Fruit fly (Drosophila melanogaster) whole organism, prepupa: ENCODE results near the gene Gld.

Source experiments
- Blimp-1 ChIP-seq: fragments of 200-800 bp; sonication (Bioruptor generic); optimal IDR thresholded peaks from 3 replicates; lab custom pipeline; 2017; ENCODE audit warnings: missing biosample characterization, missing genetic modification characterization, mild to moderate bottlenecking, moderate library complexity, missing genetic modification reagents
- CG10669 ChIP-seq: fragments of 200-800 bp; sonication (Bioruptor generic); optimal IDR thresholded peaks from 3 replicates; lab custom pipeline; 2018; ENCODE audit warnings: missing biosample characterization, mild to moderate bottlenecking, missing genetic modification characterization, moderate library complexity
- CG11762 ChIP-seq: fragments of 200-800 bp; sonication (Bioruptor generic); optimal IDR thresholded peaks from 3 replicates; lab custom pipeline; 2016; ENCODE audit warnings: missing biosample characterization, missing genetic modification characterization; ENCODE audit not compliant: insufficient read depth
- CG11902 ChIP-seq: fragments of 200-800 bp; sonication (Bioruptor generic); optimal IDR thresholded peaks from 3 replicates; lab custom pipeline; 2016; ENCODE audit warnings: missing biosample characterization, missing genetic modification characterization
- CG15336 ChIP-seq: fragments of 200-800 bp; sonication (Bioruptor generic); IDR thresholded peaks from 2 replicates; pipeline ENCODE4 v1.3.6; 2022; ENCODE audit warnings: missing biosample characterization, missing genetic modification characterization
- CG1621 ChIP-seq: fragments of 200-800 bp; sonication (Bioruptor generic); optimal IDR thresholded peaks from 3 replicates; lab custom pipeline; 2018; ENCODE audit warnings: missing biosample characterization, mild to moderate bottlenecking, missing genetic modification characterization
- CG3032 ChIP-seq: fragments of 200-800 bp; optimal IDR thresholded peaks from 2 replicates; lab custom pipeline; 2019; ENCODE audit warnings: missing biosample characterization, mild to moderate bottlenecking, missing genetic modification characterization, moderate library complexity
- CG31627 ChIP-seq: fragments of 200-800 bp; sonication (Bioruptor generic); optimal IDR thresholded peaks from 3 replicates; lab custom pipeline; 2016; ENCODE audit warnings: missing biosample characterization, missing genetic modification characterization
- CG32006 ChIP-seq: fragments of 200-800 bp; sonication (Bioruptor generic); optimal IDR thresholded peaks from 3 replicates; lab custom pipeline; 2017; ENCODE audit warnings: missing biosample characterization, mild to moderate bottlenecking, missing genetic modification characterization
- CG3919 ChIP-seq: fragments of 200-800 bp; sonication (Bioruptor generic); optimal IDR thresholded peaks from 3 replicates; lab custom pipeline; 2016; ENCODE audit warnings: missing biosample characterization, missing genetic modification characterization
- CG4318 ChIP-seq: fragments of 200-800 bp; sonication (Bioruptor generic); optimal IDR thresholded peaks from 3 replicates; lab custom pipeline; 2017; ENCODE audit warnings: missing biosample characterization, mild to moderate bottlenecking, missing genetic modification characterization
- CG6163 ChIP-seq: fragments of 200-800 bp; sonication (Bioruptor generic); IDR thresholded peaks from 3 replicates; pipeline ENCODE4 v1.3.6; 2022; ENCODE audit warnings: missing biosample characterization, missing genetic modification characterization
- CG6792 ChIP-seq: fragments of 200-800 bp; sonication (Bioruptor generic); optimal IDR thresholded peaks from 3 replicates; lab custom pipeline; 2016; ENCODE audit warnings: missing biosample characterization, missing genetic modification characterization
- CG6808 ChIP-seq: fragments of 200-800 bp; sonication (Bioruptor generic); optimal IDR thresholded peaks from 3 replicates; lab custom pipeline; 2017; ENCODE audit warnings: missing biosample characterization, missing genetic modification characterization, mild to moderate bottlenecking, moderate library complexity, missing genetic modification reagents
- CG7368 ChIP-seq: fragments of 200-800 bp; sonication (Bioruptor generic); optimal IDR thresholded peaks from 3 replicates; lab custom pipeline; 2016; ENCODE audit warnings: missing biosample characterization, missing genetic modification characterization
- CG9139 ChIP-seq: fragments of 200-800 bp; sonication (Bioruptor generic); optimal IDR thresholded peaks from 3 replicates; lab custom pipeline; 2017; ENCODE audit warnings: missing biosample characterization, mild to moderate bottlenecking, missing genetic modification characterization
- Eip78C ChIP-seq: fragments of 200-800 bp; sonication (Bioruptor generic); peaks from one replicate; lab custom pipeline; 2016; ENCODE audit warnings: missing biosample characterization, missing genetic modification characterization
- Ets21C ChIP-seq: fragments of 200-800 bp; sonication (Bioruptor generic); optimal IDR thresholded peaks from 3 replicates; lab custom pipeline; 2016; ENCODE audit warnings: missing biosample characterization, missing genetic modification characterization
- Gug ChIP-seq: fragments of 200-800 bp; sonication (Bioruptor generic); IDR thresholded peaks from 2 replicates; pipeline ENCODE4 v1.3.6; 2022; ENCODE audit warnings: missing biosample characterization, missing genetic modification characterization
- Hr38 ChIP-seq: sonication (Bioruptor generic); optimal IDR thresholded peaks from 2 replicates; lab custom pipeline; 2016; ENCODE audit warnings: missing biosample characterization, missing genetic modification characterization
- Hr39 ChIP-seq: fragments of 200-800 bp; sonication (Bioruptor generic); optimal IDR thresholded peaks from 2 replicates; lab custom pipeline; 2016; ENCODE audit warnings: missing biosample characterization, missing genetic modification characterization
- Met ChIP-seq: fragments of 200-800 bp; sonication (Bioruptor generic); optimal IDR thresholded peaks from 3 replicates; lab custom pipeline; 2016; ENCODE audit warnings: missing biosample characterization, missing genetic modification characterization
- OdsH ChIP-seq: fragments of 200-800 bp; sonication (Bioruptor generic); optimal IDR thresholded peaks from 3 replicates; lab custom pipeline; 2016; ENCODE audit warnings: missing biosample characterization, missing genetic modification characterization
- Smox ChIP-seq: fragments of 200-800 bp; sonication (Bioruptor generic); optimal IDR thresholded peaks from 3 replicates; lab custom pipeline; 2016; ENCODE audit warnings: missing biosample characterization, missing genetic modification characterization
- Sox102F ChIP-seq: fragments of 200-800 bp; sonication (Bioruptor generic); optimal IDR thresholded peaks from 2 replicates; lab custom pipeline; 2016; ENCODE audit warnings: missing biosample characterization, mild to moderate bottlenecking, missing genetic modification characterization
- Sox15 ChIP-seq: fragments of 200-800 bp; sonication (Bioruptor generic); optimal IDR thresholded peaks from 3 replicates; lab custom pipeline; 2016; ENCODE audit warnings: missing biosample characterization, missing genetic modification characterization
- dac ChIP-seq: fragments of 200-800 bp; sonication (Bioruptor generic); optimal IDR thresholded peaks from 2 replicates; lab custom pipeline; 2017; ENCODE audit warnings: missing biosample characterization, mild to moderate bottlenecking, missing genetic modification characterization
- dsx ChIP-seq: fragments of 200-800 bp; optimal IDR thresholded peaks from 3 replicates; lab custom pipeline; 2019; ENCODE audit warnings: missing biosample characterization, mild to moderate bottlenecking, missing genetic modification characterization, moderate library complexity; ENCODE audit not compliant: poor library complexity, severe bottlenecking
- eg ChIP-seq: fragments of 200-800 bp; sonication (Bioruptor generic); IDR thresholded peaks from 3 replicates; pipeline ENCODE4 v1.3.6; 2022; ENCODE audit warnings: missing biosample characterization, missing genetic modification characterization
- esn ChIP-seq: fragments of 200-800 bp; sonication (Bioruptor generic); optimal IDR thresholded peaks from 2 replicates; lab custom pipeline; 2016; ENCODE audit warnings: missing biosample characterization, mild to moderate bottlenecking, missing genetic modification characterization, moderate library complexity
- fd59A ChIP-seq: fragments of 200-800 bp; sonication (Bioruptor generic); optimal IDR thresholded peaks from 2 replicates; lab custom pipeline; 2017; ENCODE audit warnings: missing biosample characterization, mild to moderate bottlenecking, missing genetic modification characterization, missing genetic modification reagents
- fd85E ChIP-seq: fragments of 200-800 bp; sonication (Bioruptor generic); optimal IDR thresholded peaks from 3 replicates; lab custom pipeline; 2016; ENCODE audit warnings: missing biosample characterization, missing genetic modification characterization
- fkh ChIP-seq: fragments of 200-800 bp; sonication (Bioruptor generic); optimal IDR thresholded peaks from 3 replicates; lab custom pipeline; 2017; ENCODE audit warnings: missing biosample characterization, mild to moderate bottlenecking, missing genetic modification characterization, moderate library complexity
- net ChIP-seq: fragments of 200-800 bp; sonication (Bioruptor generic); optimal IDR thresholded peaks from 3 replicates; lab custom pipeline; 2016; ENCODE audit warnings: missing biosample characterization, missing genetic modification characterization
- pdm3 ChIP-seq: fragments of 200-800 bp; sonication (Bioruptor generic); optimal IDR thresholded peaks from 3 replicates; lab custom pipeline; 2016; ENCODE audit warnings: missing biosample characterization, missing genetic modification characterization
- salr ChIP-seq, 2 experiments: fragments of 200-800 bp; sonication (Bioruptor generic); optimal IDR thresholded peaks; 3 replicates each; lab custom pipeline; 2016 to 2018; ENCODE audit warnings: missing biosample characterization in 2 of 2, missing genetic modification characterization in 2 of 2, mild to moderate bottlenecking in 1 of 2
- ss ChIP-seq, 2 experiments: fragments of 200-800 bp; sonication (Bioruptor generic); optimal IDR thresholded peaks; 2 replicates in 1 of 2; 3 replicates in 1 of 2; lab custom pipeline; 2017 to 2018; ENCODE audit warnings: mild to moderate bottlenecking in 2 of 2, missing biosample characterization in 2 of 2, missing genetic modification characterization in 2 of 2, moderate library complexity in 1 of 2
- svp ChIP-seq: fragments of 200-800 bp; sonication (Bioruptor generic); peaks from one replicate; lab custom pipeline; 2016; ENCODE audit warnings: missing biosample characterization, missing genetic modification characterization
- topi ChIP-seq: fragments of 200-800 bp; sonication (Bioruptor generic); optimal IDR thresholded peaks from 3 replicates; lab custom pipeline; 2016; ENCODE audit warnings: missing biosample characterization, missing genetic modification characterization
- vri ChIP-seq: fragments of 200-800 bp; sonication (Bioruptor generic); optimal IDR thresholded peaks from 3 replicates; lab custom pipeline; 2016; ENCODE audit warnings: missing biosample characterization, mild to moderate bottlenecking, missing genetic modification characterization

The Gld gene

dm6 chr3R:7249460-7249859 is 16.0 kb downstream of the Gld start, which contains the start of the genes CG1227 and Dtwd2 (continued):
- TF ChIP-seq CG3032 (tag; lab: Kevin White, UChicago) = peak; percentile 98
- TF ChIP-seq CG4318 (GFP tag; lab: Kevin White, UChicago) = peak; percentile 91
- TF ChIP-seq fkh = no peak
- TF ChIP-seq Hr39 (GFP tag; lab: Kevin White, UChicago) = peak; percentile 82
- TF ChIP-seq CG6792 (GFP tag; lab: Kevin White, UChicago) = peak; percentile 91
- TF ChIP-seq ss (GFP tag; optimal IDR thresholded peaks at IDR 0.05; lab: Kevin White, UChicago) = peak; percentile 89 to 96
- TF ChIP-seq fd59A = peak; percentile 88
- peak; percentile 93 for TF ChIP-seq topi
- TF ChIP-seq svp = peak; percentile 93
- peak; percentile 99 for TF ChIP-seq CG15336
- peak; percentile 96 for TF ChIP-seq dsx (GFP tag; lab: Kevin White, UChicago)
- peak; percentile 98 for TF ChIP-seq CG6163 (GFP tag; lab: Robert Waterston, UW)
- TF ChIP-seq Ets21C (GFP tag; lab: Kevin White, UChicago) = peak; percentile 81
- peak; percentile 96 for TF ChIP-seq CG3919 (GFP tag; lab: Kevin White, UChicago)
- peak; percentile 96 for TF ChIP-seq OdsH (GFP tag; lab: Kevin White, UChicago)
- TF ChIP-seq Hr38 (GFP tag; lab: Kevin White, UChicago) = no peak
- peak; percentile 79 for TF ChIP-seq Blimp-1 (GFP tag; lab: Kevin White, UChicago)
- peak; percentile 75 for TF ChIP-seq CG11902 (GFP tag; lab: Kevin White, UChicago)
- peak; percentile 96 for TF ChIP-seq esn (GFP tag; lab: Kevin White, UChicago)
- TF ChIP-seq CG31627 (GFP tag; lab: Kevin White, UChicago) = peak; percentile 88
- peak; percentile 95 for TF ChIP-seq Gug (GFP tag; lab: Robert Waterston, UW)
- TF ChIP-seq Met (GFP tag; lab: Kevin White, UChicago) = peak; percentile 92
- TF ChIP-seq CG10669 (GFP tag; lab: Kevin White, UChicago) = peak; percentile 94
- peak; percentile 92 for TF ChIP-seq Smox (GFP tag; lab: Kevin White, UChicago)
- peak; percentile 93 for TF ChIP-seq pdm3 (GFP tag; lab: Kevin White, UChicago)
- TF ChIP-seq CG32006 (GFP tag; lab: Kevin White, UChicago) = peak; percentile 96
- TF ChIP-seq Sox102F = peak; percentile 90
- TF ChIP-seq salr (GFP tag; optimal IDR thresholded peaks at IDR 0.05; lab: Kevin White, UChicago) = peak in 1 of 2 experiments; percentile 80
- TF ChIP-seq net (GFP tag; lab: Kevin White, UChicago) = peak; percentile 94
- TF ChIP-seq CG11762 (GFP tag; lab: Kevin White, UChicago) = peak; percentile 94
- TF ChIP-seq CG7368 = peak; percentile 91
- peak; percentile 79 for TF ChIP-seq dac (GFP tag; lab: Kevin White, UChicago)
- peak; percentile 91 for TF ChIP-seq CG9139 (GFP tag; lab: Kevin White, UChicago)
- TF ChIP-seq vri (GFP tag; lab: Kevin White, UChicago) = no peak
- TF ChIP-seq CG1621 (tag; lab: Kevin White, UChicago) = peak; percentile 91
- TF ChIP-seq Sox15 = peak; percentile 76
- TF ChIP-seq eg (GFP tag; lab: Robert Waterston, UW) = peak; percentile 99

- TF ChIP-seq CG6808 (GFP tag; lab: Kevin White, UChicago) = no peak
- TF ChIP-seq Eip78C (GFP tag; lab: Kevin White, UChicago) = no peak
- no peak for TF ChIP-seq CG6163 (GFP tag; lab: Robert Waterston, UW)
- no peak for TF ChIP-seq fd85E (GFP tag; lab: Kevin White, UChicago)
Observed at dm6 chr3R:7246889-7247288, 18.6 kb downstream of the Gld start, which contains the start of the genes Noc3 and CG10053. Gene Noc3 (minus strand): TSS chr3R:7246969. Gene CG10053 (plus strand): TSS chr3R:7247090.
